Fruit fly (Drosophila melanogaster) whole organism, embryonic: ENCODE results near the gene Gr93d.
A peak's percentile ranks its signal among the peaks of the same experiment; 100 is the strongest.

ENCODE experiments used
- ATbp ChIP-seq: fragments of 200-800 bp; sonication (Bioruptor generic); optimal IDR thresholded peaks from 2 replicates; lab custom pipeline; 2017; ENCODE audit warnings: missing biosample characterization, mild to moderate bottlenecking, missing genetic modification characterization, missing genetic modification reagents
- CG10209 ChIP-seq: fragments of 200-800 bp; sonication (Bioruptor generic); optimal IDR thresholded peaks from 3 replicates; lab custom pipeline; 2017; ENCODE audit warnings: missing biosample characterization, mild to moderate bottlenecking, missing genetic modification characterization, missing genetic modification reagents
- CG11085 ChIP-seq: fragments of 200-800 bp; sonication (Bioruptor generic); IDR thresholded peaks from 2 replicates; pipeline ENCODE4 v1.3.6; 2022; ENCODE audit warnings: missing biosample characterization, missing genetic modification characterization
- CG14441 ChIP-seq: fragments of 200-800 bp; sonication (Bioruptor generic); IDR thresholded peaks from 2 replicates; pipeline ENCODE4 v1.3.6; 2022; ENCODE audit warnings: missing biosample characterization, missing genetic modification characterization
- CG14860 ChIP-seq: fragments of 200-800 bp; sonication (Bioruptor generic); IDR thresholded peaks from 3 replicates; pipeline ENCODE4 v1.3.6; 2022; ENCODE audit warnings: missing biosample characterization, missing genetic modification characterization; ENCODE audit not compliant: partially characterized antibody
- CG1603 ChIP-seq: fragments of 200-800 bp; sonication (Bioruptor generic); optimal IDR thresholded peaks from 2 replicates; lab custom pipeline; 2019; ENCODE audit warnings: missing biosample characterization, mild to moderate bottlenecking, missing genetic modification characterization, moderate library complexity
- CG16813 ChIP-seq: fragments of 200-800 bp; sonication (Bioruptor generic); IDR thresholded peaks from 3 replicates; pipeline ENCODE4 v1.3.6; 2022; ENCODE audit warnings: missing biosample characterization, missing genetic modification characterization; ENCODE audit not compliant: partially characterized antibody
- CG17359 ChIP-seq: fragments of 200-800 bp; sonication (Bioruptor generic); optimal IDR thresholded peaks from 3 replicates; lab custom pipeline; 2018; ENCODE audit warnings: missing biosample characterization, mild to moderate bottlenecking, missing genetic modification characterization, moderate library complexity
- CG17568 ChIP-seq: fragments of 200-800 bp; sonication (Bioruptor generic); optimal IDR thresholded peaks from 2 replicates; lab custom pipeline; 2018; ENCODE audit warnings: missing biosample characterization, mild to moderate bottlenecking, missing genetic modification characterization, moderate library complexity
- CG18011 ChIP-seq: fragments of 200-800 bp; sonication (Bioruptor generic); optimal IDR thresholded peaks from 2 replicates; lab custom pipeline; 2017; ENCODE audit warnings: missing biosample characterization, missing genetic modification characterization, mild to moderate bottlenecking, moderate library complexity, missing genotype
- CG2129 ChIP-seq: fragments of 200-800 bp; sonication (Bioruptor generic); IDR thresholded peaks from 2 replicates; pipeline ENCODE4 v1.3.6; 2022; ENCODE audit warnings: missing biosample characterization, missing genetic modification characterization; ENCODE audit not compliant: partially characterized antibody
- CG31224 ChIP-seq: fragments of 200-800 bp; sonication (Bioruptor generic); IDR thresholded peaks from 2 replicates; pipeline ENCODE4 v1.3.6; 2022; ENCODE audit warnings: missing biosample characterization, missing genetic modification characterization
- CG33213 ChIP-seq: fragments of 200-800 bp; sonication (Bioruptor generic); optimal IDR thresholded peaks from 3 replicates; lab custom pipeline; 2016; ENCODE audit warnings: missing biosample characterization, missing genetic modification characterization
- CG3995 ChIP-seq: fragments of 200-800 bp; sonication (Bioruptor generic); optimal IDR thresholded peaks from 3 replicates; lab custom pipeline; 2016; ENCODE audit warnings: missing biosample characterization, missing genetic modification characterization
- CG4820 ChIP-seq: fragments of 200-800 bp; sonication (Bioruptor generic); optimal IDR thresholded peaks from 3 replicates; lab custom pipeline; 2016; ENCODE audit warnings: missing biosample characterization, missing genetic modification characterization
- CG6254 ChIP-seq: fragments of 200-800 bp; sonication (Bioruptor generic); optimal IDR thresholded peaks from 3 replicates; lab custom pipeline; 2017; ENCODE audit warnings: mild to moderate bottlenecking, missing biosample characterization, missing genetic modification reagents, missing genetic modification characterization
- CG7786 ChIP-seq: fragments of 200-800 bp; sonication (Bioruptor generic); optimal IDR thresholded peaks from 2 replicates; lab custom pipeline; 2016; ENCODE audit warnings: missing biosample characterization, missing genetic modification characterization
- Dll ChIP-seq: fragments of 200-800 bp; sonication (Bioruptor generic); IDR thresholded peaks from 4 replicates; pipeline ENCODE4 v1.3.6; 2022; ENCODE audit warnings: missing biosample characterization, missing genetic modification characterization; ENCODE audit not compliant: partially characterized antibody
- ERR ChIP-seq: fragments of 200-800 bp; sonication (Bioruptor generic); optimal IDR thresholded peaks from 2 replicates; lab custom pipeline; 2016; ENCODE audit warnings: missing biosample characterization, missing genetic modification characterization
- Hr3 ChIP-seq: fragments of 200-800 bp; sonication (Bioruptor generic); optimal IDR thresholded peaks from 3 replicates; lab custom pipeline; 2016; ENCODE audit warnings: missing biosample characterization, missing genetic modification characterization
- Hr78 ChIP-seq, 2 experiments: fragments of 200-800 bp in 1 of 2; fragments of >200 bp in 1 of 2; sonication (Bioruptor generic) in 1 of 2; optimal IDR thresholded peaks; 2 replicates each; lab custom pipeline; 2017 to 2019; ENCODE audit warnings: missing biosample characterization in 2 of 2, missing genetic modification characterization in 2 of 2, mild to moderate bottlenecking in 1 of 2, moderate library complexity in 1 of 2
- Oaz ChIP-seq: fragments of 200-800 bp; sonication (Bioruptor generic); IDR thresholded peaks from 2 replicates; pipeline ENCODE4 v1.3.6; 2022; ENCODE audit warnings: missing biosample characterization, missing genetic modification characterization
- Scr ChIP-seq: fragments of 200-800 bp; sonication (Bioruptor generic); IDR thresholded peaks from 2 replicates; pipeline ENCODE4 v1.3.6; 2022; ENCODE audit warnings: missing biosample characterization, missing genetic modification characterization; ENCODE audit not compliant: partially characterized antibody
- Stat92E ChIP-seq, 3 experiments: fragments of >200 bp in 2 of 3; fragments of 200-800 bp in 1 of 3; sonication (Bioruptor generic) in 1 of 3; optimal IDR thresholded peaks; 2 replicates each; lab custom pipeline; 2017 to 2019; ENCODE audit warnings: missing biosample characterization in 3 of 3, missing genetic modification characterization in 3 of 3, mild to moderate bottlenecking in 1 of 3, moderate library complexity in 1 of 3
- ash1 ChIP-seq: fragments of 200-800 bp; sonication (Bioruptor generic); optimal IDR thresholded peaks from 2 replicates; lab custom pipeline; 2018; ENCODE audit warnings: missing biosample characterization, mild to moderate bottlenecking, missing genetic modification characterization
- az2 ChIP-seq: fragments of 200-800 bp; sonication (Bioruptor generic); optimal IDR thresholded peaks from 3 replicates; lab custom pipeline; 2016; ENCODE audit warnings: missing biosample characterization, missing genetic modification characterization
- btn ChIP-seq: fragments of 200-800 bp; sonication (Bioruptor generic); optimal IDR thresholded peaks from 2 replicates; lab custom pipeline; 2016; ENCODE audit warnings: missing biosample characterization, missing genetic modification characterization
- chn ChIP-seq: fragments of 200-800 bp; sonication (Bioruptor generic); optimal IDR thresholded peaks from 2 replicates; lab custom pipeline; 2016; ENCODE audit warnings: missing biosample characterization, missing genetic modification characterization
- crp ChIP-seq, 2 experiments: fragments of 200-800 bp; sonication (Bioruptor generic); optimal IDR thresholded peaks; 2 replicates in 1 of 2; 3 replicates in 1 of 2; lab custom pipeline; 2017; ENCODE audit warnings: missing biosample characterization in 2 of 2, missing genetic modification characterization in 2 of 2, mild to moderate bottlenecking in 1 of 2, moderate library complexity in 1 of 2
- dpn ChIP-seq, 2 experiments: fragments of 200-800 bp; sonication (Bioruptor generic); optimal IDR thresholded peaks; 3 replicates each; lab custom pipeline; 2016; ENCODE audit warnings: missing biosample characterization in 2 of 2, missing genetic modification characterization in 2 of 2
- grau ChIP-seq: fragments of 200-800 bp; optimal IDR thresholded peaks from 3 replicates; lab custom pipeline; 2019; ENCODE audit warnings: missing biosample characterization, mild to moderate bottlenecking, missing genetic modification characterization, moderate library complexity
- grn ChIP-seq: fragments of 200-800 bp; sonication (Bioruptor generic); optimal IDR thresholded peaks from 3 replicates; lab custom pipeline; 2017; ENCODE audit warnings: missing biosample characterization, missing genetic modification characterization
- h ChIP-seq: fragments of >200 bp; optimal IDR thresholded peaks from 2 replicates; lab custom pipeline; 2017
- kni ChIP-seq: fragments of 200-800 bp; sonication (Bioruptor generic); optimal IDR thresholded peaks from 3 replicates; lab custom pipeline; 2017; ENCODE audit warnings: mild to moderate bottlenecking, missing biosample characterization, missing genetic modification reagents, missing genetic modification characterization
- knrl ChIP-seq: fragments of 200-800 bp; sonication (Bioruptor generic); IDR thresholded peaks from 3 replicates; pipeline ENCODE4 v1.3.6; 2022; ENCODE audit warnings: missing biosample characterization, missing genetic modification characterization; ENCODE audit not compliant: partially characterized antibody
- lmd ChIP-seq: fragments of 200-800 bp; sonication (Bioruptor generic); IDR thresholded peaks from 2 replicates; pipeline ENCODE4 v1.3.6; 2022; ENCODE audit warnings: missing biosample characterization, missing genetic modification characterization
- lov ChIP-seq, 2 experiments: fragments of 200-800 bp in 1 of 2; fragments of >200 bp in 1 of 2; sonication (Bioruptor generic) in 1 of 2; IDR thresholded peaks in 1 of 2; optimal IDR thresholded peaks in 1 of 2; 2 replicates in 1 of 2; 3 replicates in 1 of 2; pipeline versions ENCODE4 v1.3.6 to Lab custom; 2017 to 2022; ENCODE audit warnings: missing biosample characterization in 1 of 2, missing genetic modification characterization in 1 of 2
- maf-S ChIP-seq: fragments of 200-800 bp; sonication (Bioruptor generic); optimal IDR thresholded peaks from 2 replicates; lab custom pipeline; 2016; ENCODE audit warnings: missing biosample characterization, missing genetic modification characterization
- mirr ChIP-seq: fragments of 200-800 bp; sonication (Bioruptor generic); optimal IDR thresholded peaks from 3 replicates; lab custom pipeline; 2018; ENCODE audit warnings: missing biosample characterization, mild to moderate bottlenecking, missing genetic modification characterization
- onecut ChIP-seq: fragments of 200-800 bp; sonication (Bioruptor generic); IDR thresholded peaks from 2 replicates; pipeline ENCODE4 v1.3.6; 2022; ENCODE audit warnings: missing biosample characterization, missing genetic modification characterization
- prd ChIP-seq, 3 experiments: fragments of >200 bp in 2 of 3; fragments of 200-800 bp in 1 of 3; sonication (Bioruptor generic) in 1 of 3; optimal IDR thresholded peaks in 2 of 3; IDR thresholded peaks in 1 of 3; 2 replicates in 2 of 3; 3 replicates in 1 of 3; pipeline versions ENCODE4 v1.3.6 to Lab custom; 2017 to 2022; ENCODE audit warnings: missing biosample characterization in 1 of 3, missing genetic modification characterization in 1 of 3
- ranshi ChIP-seq: fragments of 200-800 bp; sonication (Bioruptor generic); IDR thresholded peaks from 2 replicates; pipeline ENCODE4 v1.3.6; 2022; ENCODE audit warnings: missing biosample characterization, missing genetic modification characterization
- seq ChIP-seq: fragments of 200-800 bp; sonication (Bioruptor generic); IDR thresholded peaks from 2 replicates; pipeline ENCODE4 v1.3.6; 2022; ENCODE audit warnings: missing biosample characterization, missing genetic modification characterization
- stc ChIP-seq: fragments of 200-800 bp; sonication (Bioruptor generic); IDR thresholded peaks from 2 replicates; pipeline ENCODE4 v1.3.6; 2022; ENCODE audit warnings: missing biosample characterization, missing genetic modification characterization
- vfl ChIP-seq: fragments of 200-800 bp; sonication (Bioruptor generic); optimal IDR thresholded peaks from 2 replicates; lab custom pipeline; 2016; ENCODE audit warnings: missing biosample characterization, missing genetic modification characterization
- yki ChIP-seq: fragments of >200 bp; optimal IDR thresholded peaks from 3 replicates; lab custom pipeline; 2018
- z ChIP-seq: fragments of 200-800 bp; sonication (Bioruptor generic); IDR thresholded peaks from 3 replicates; pipeline ENCODE4 v1.3.6; 2022; ENCODE audit warnings: missing biosample characterization, missing genetic modification characterization

The Gr93d gene

dm6 chr3R:21870158-21870971 lies 23.9 kb upstream of the Gr93d start, which contains the start of gene CG31431 (continued):
- TF ChIP-seq Hr3 (GFP tag; lab: Kevin White, UChicago) (peak; percentile 94), vfl (GFP tag; lab: Kevin White, UChicago) (peak; percentile 96), CG17568 (GFP tag; lab: Kevin White, UChicago) (peak; percentile 92), CG3995 (peak; percentile 81), CG16813 (GFP tag; lab: Robert Waterston, UW) (no peak), knrl (GFP tag; lab: Robert Waterston, UW) (no peak), kni (peak; percentile 89), CG1603 (tag; lab: Kevin White, UChicago) (peak; percentile 98), ERR (GFP tag; lab: Kevin White, UChicago) (peak; percentile 97), seq (peak; percentile 94), ash1 (GFP tag; lab: Kevin White, UChicago) (peak; percentile 88), onecut (peak; percentile 93), ATbp (GFP tag; lab: Kevin White, UChicago) (peak; percentile 94), grau (tag; lab: Kevin White, UChicago) (peak; percentile 96), maf-S (GFP tag; lab: Kevin White, UChicago) (peak; percentile 97), CG7786 (GFP tag; lab: Kevin White, UChicago) (peak; percentile 98), CG4820 (GFP tag; lab: Kevin White, UChicago) (peak; percentile 98), chn (GFP tag; lab: Kevin White, UChicago) (peak; percentile 94), dpn (GFP tag; optimal IDR thresholded peaks at IDR 0.05; lab: Kevin White, UChicago) (peak; percentile 97), CG14441 (GFP tag; lab: Robert Waterston, UW) (peak; percentile 97), CG31224 (peak; percentile 95), az2 (peak; percentile 97), CG14860 (no peak), h (lab: Kevin White, UChicago) (no peak), crp (GFP tag; optimal IDR thresholded peaks at IDR 0.05; lab: Kevin White, UChicago) (peak in 1 of 2 experiments; percentile 64), CG33213 (GFP tag; lab: Kevin White, UChicago) (peak; percentile 97), z (peak; percentile 72; the same call in 2 of the 3 replicates), ranshi (GFP tag; lab: Robert Waterston, UW) (peak; percentile 98), stc (GFP tag; lab: Robert Waterston, UW) (peak; percentile 95), CG17359 (tag; lab: Kevin White, UChicago) (peak; percentile 97), Stat92E (GFP tag; optimal IDR thresholded peaks at IDR 0.05; lab: Kevin White, UChicago) (peak in 1 of 3 experiments; percentile 90), CG18011 (peak; percentile 81), Oaz (GFP tag; lab: Robert Waterston, UW) (peak; percentile 95), lov (optimal IDR thresholded peaks at IDR 0.05; lab: Kevin White, UChicago) (no peak), lov (GFP tag; IDR thresholded peaks at IDR 0.05; lab: Robert Waterston, UW) (peak; percentile 95), CG10209 (GFP tag; lab: Kevin White, UChicago) (peak; percentile 97), Scr (GFP tag; lab: Robert Waterston, UW) (no peak), lmd (GFP tag; lab: Robert Waterston, UW) (peak; percentile 98), mirr (GFP tag; lab: Kevin White, UChicago) (peak; percentile 98), Hr78 (GFP tag; optimal IDR thresholded peaks at IDR 0.05; lab: Kevin White, UChicago) (peak in 1 of 2 experiments; percentile 76), CG6254 (GFP tag; lab: Kevin White, UChicago) (peak; percentile 89), Dll (GFP tag; lab: Robert Waterston, UW) (no peak), grn (peak; percentile 99), CG11085 (GFP tag; lab: Robert Waterston, UW) (peak; percentile 97), CG2129 (GFP tag; lab: Robert Waterston, UW) (no peak), btn (GFP tag; lab: Kevin White, UChicago) (peak; percentile 91), yki (no peak), prd (optimal IDR thresholded peaks at IDR 0.05; lab: Kevin White, UChicago) (no peak), prd (GFP tag; IDR thresholded peaks at IDR 0.05; lab: Robert Waterston, UW) (peak; percentile 98)
